Worm (Caenorhabditis elegans): ENCODE measurements around the gene F41H8.2.

Gene F41H8.2

DNA sequence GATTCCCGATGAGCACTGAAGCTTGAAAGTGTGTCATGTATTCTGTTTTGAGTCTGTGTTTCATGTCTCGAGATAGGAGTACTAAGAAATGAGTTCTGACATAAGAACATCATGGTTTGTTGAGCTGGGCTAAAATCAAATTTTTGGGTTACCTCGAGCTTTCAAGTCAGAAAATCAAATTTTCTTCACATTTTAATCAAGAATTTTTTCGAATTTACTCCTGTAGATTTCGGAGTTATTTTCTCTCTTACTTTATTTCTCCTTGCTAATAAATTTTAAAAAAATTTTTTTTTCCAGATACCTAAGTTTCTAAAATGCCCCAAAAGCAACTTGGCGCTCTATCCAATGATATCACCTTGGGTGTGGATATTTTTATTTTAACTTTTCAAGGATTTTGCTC is at the start of gene F41H8.2:
F41H8.2 (plus strand) TSS at position 301 of the 400 bp plus-strand sequence.
- TF ChIP-seq W03F9.2 (tag; optimal IDR thresholded peaks at IDR 0.05) = no peak

- TF ChIP-seq dao-5 (tag; optimal IDR thresholded peaks at IDR 0.05) (no peak), W03F9.2 (tag; optimal IDR thresholded peaks at IDR 0.05) (no peak), him-1 (tag; optimal IDR thresholded peaks at IDR 0.05) (no peak)
Measured at ce11 chrV:777285-777684, 48.9 kb upstream of the F41H8.2 start, which contains the start of gene R09E12.9. Gene R09E12.9, plus strand, starts transcription at chrV:777600.

DNA sequence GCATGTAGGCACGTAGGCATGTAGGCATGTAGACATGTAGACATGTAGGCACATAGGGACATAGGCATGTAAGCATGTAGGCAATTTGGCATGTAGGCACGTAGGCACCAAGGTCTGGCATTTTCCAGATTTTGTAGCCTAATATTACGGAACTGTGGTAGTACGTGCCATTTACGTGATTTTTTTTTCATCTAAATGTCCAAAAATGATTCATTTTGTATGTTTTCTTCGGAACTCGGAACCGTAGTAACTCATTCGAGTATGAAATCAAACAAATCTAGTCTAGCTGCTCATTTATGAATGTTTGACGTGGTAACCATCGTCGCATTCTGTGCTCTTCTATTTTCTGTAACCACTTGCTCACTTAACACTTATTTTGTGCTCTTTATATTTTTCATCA is 47.9 kb upstream of the F41H8.2 start, which contains the start of gene srbc-59:
srbc-59 (plus strand) TSS at position 301 of the 400 bp plus-strand sequence.
- TF ChIP-seq him-1 (tag; optimal IDR thresholded peaks at IDR 0.05) (no peak), dao-5 (tag; optimal IDR thresholded peaks at IDR 0.05) (no peak), W03F9.2 (tag; optimal IDR thresholded peaks at IDR 0.05) (no peak)

ce11 chrV:779999-780398 is 46.2 kb upstream of the F41H8.2 start, which contains the start of gene srbc-60:
Gene srbc-60, plus strand, starts transcription at chrV:780299.
- TF ChIP-seq dao-5 (tag; optimal IDR thresholded peaks at IDR 0.05) (no peak), him-1 (tag; optimal IDR thresholded peaks at IDR 0.05) (no peak), W03F9.2 (tag; optimal IDR thresholded peaks at IDR 0.05) (no peak)

DNA sequence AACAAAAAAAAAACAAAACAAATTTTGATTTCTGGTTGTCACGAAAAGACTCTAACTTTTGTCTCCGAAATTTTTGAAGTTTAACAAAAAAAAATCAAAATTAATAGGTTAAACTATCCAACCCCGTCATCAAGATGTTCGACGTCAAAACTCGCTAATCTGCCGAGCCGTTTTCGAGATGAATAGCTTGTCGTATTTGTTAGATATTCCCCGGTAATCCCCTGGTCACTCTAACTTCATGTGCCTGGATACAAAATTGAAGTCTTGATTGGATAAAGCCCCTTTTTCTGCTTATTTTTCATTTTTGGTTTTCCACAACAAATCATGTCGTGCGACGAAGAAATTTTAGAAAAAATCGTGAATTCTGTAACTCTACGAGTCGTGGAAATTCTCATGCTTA is 43.8 kb upstream of the F41H8.2 start, which contains the start of gene srab-16:
srab-16 (plus strand) TSS at position 301 of the 400 bp plus-strand sequence.
- TF ChIP-seq W03F9.2 (tag; optimal IDR thresholded peaks at IDR 0.05) = no peak
- no peak for TF ChIP-seq him-1 (tag; optimal IDR thresholded peaks at IDR 0.05)
- no peak for TF ChIP-seq dao-5 (tag; optimal IDR thresholded peaks at IDR 0.05)

ce11 chrV:794092-794491 is 32.1 kb upstream of the F41H8.2 start:
- TF ChIP-seq W03F9.2 (tag; optimal IDR thresholded peaks at IDR 0.05) (no peak), dao-5 (tag; optimal IDR thresholded peaks at IDR 0.05) (no peak), him-1 (tag; optimal IDR thresholded peaks at IDR 0.05) (no peak)

- TF ChIP-seq him-1 (tag; optimal IDR thresholded peaks at IDR 0.05) (no peak), W03F9.2 (tag; optimal IDR thresholded peaks at IDR 0.05) (no peak), dao-5 (tag; optimal IDR thresholded peaks at IDR 0.05) (no peak)
Measured at ce11 chrV:797241-797640, 29.0 kb upstream of the F41H8.2 start.

- TF ChIP-seq him-1 (tag; optimal IDR thresholded peaks at IDR 0.05) = no peak
- TF ChIP-seq dao-5 (tag; optimal IDR thresholded peaks at IDR 0.05) = no peak
- TF ChIP-seq W03F9.2 (tag; optimal IDR thresholded peaks at IDR 0.05) = no peak
Measured at ce11 chrV:800271-800670, 25.9 kb upstream of the F41H8.2 start.

ce11 chrV:801555-802060 is 24.6 kb upstream of the F41H8.2 start:
- TF ChIP-seq him-1 (tag; optimal IDR thresholded peaks at IDR 0.05) (no peak), dao-5 (tag; optimal IDR thresholded peaks at IDR 0.05) (no peak)

- TF ChIP-seq W03F9.2 (tag; optimal IDR thresholded peaks at IDR 0.05) = no peak
- no peak for TF ChIP-seq him-1 (tag; optimal IDR thresholded peaks at IDR 0.05)
- TF ChIP-seq dao-5 (tag; optimal IDR thresholded peaks at IDR 0.05) = no peak
Measured at ce11 chrV:802726-803125, 23.5 kb upstream of the F41H8.2 start.

- TF ChIP-seq W03F9.2 (tag; optimal IDR thresholded peaks at IDR 0.05) = no peak
- TF ChIP-seq dao-5 (tag; optimal IDR thresholded peaks at IDR 0.05) = no peak
- no peak for TF ChIP-seq him-1 (tag; optimal IDR thresholded peaks at IDR 0.05)
Measured at ce11 chrV:803472-803871, 22.7 kb upstream of the F41H8.2 start.

- TF ChIP-seq dao-5 (tag; optimal IDR thresholded peaks at IDR 0.05) = no peak
- no peak for TF ChIP-seq W03F9.2 (tag; optimal IDR thresholded peaks at IDR 0.05)
- TF ChIP-seq him-1 (tag; optimal IDR thresholded peaks at IDR 0.05) = no peak
Measured at ce11 chrV:804485-804884, 21.7 kb upstream of the F41H8.2 start, which contains the start of gene nhr-270. Gene nhr-270, minus strand, starts transcription at chrV:804741.

- TF ChIP-seq W03F9.2 (tag; optimal IDR thresholded peaks at IDR 0.05) (no peak), him-1 (tag; optimal IDR thresholded peaks at IDR 0.05) (no peak), dao-5 (tag; optimal IDR thresholded peaks at IDR 0.05) (no peak)
Measured at ce11 chrV:808260-808659, 17.9 kb upstream of the F41H8.2 start.

DNA sequence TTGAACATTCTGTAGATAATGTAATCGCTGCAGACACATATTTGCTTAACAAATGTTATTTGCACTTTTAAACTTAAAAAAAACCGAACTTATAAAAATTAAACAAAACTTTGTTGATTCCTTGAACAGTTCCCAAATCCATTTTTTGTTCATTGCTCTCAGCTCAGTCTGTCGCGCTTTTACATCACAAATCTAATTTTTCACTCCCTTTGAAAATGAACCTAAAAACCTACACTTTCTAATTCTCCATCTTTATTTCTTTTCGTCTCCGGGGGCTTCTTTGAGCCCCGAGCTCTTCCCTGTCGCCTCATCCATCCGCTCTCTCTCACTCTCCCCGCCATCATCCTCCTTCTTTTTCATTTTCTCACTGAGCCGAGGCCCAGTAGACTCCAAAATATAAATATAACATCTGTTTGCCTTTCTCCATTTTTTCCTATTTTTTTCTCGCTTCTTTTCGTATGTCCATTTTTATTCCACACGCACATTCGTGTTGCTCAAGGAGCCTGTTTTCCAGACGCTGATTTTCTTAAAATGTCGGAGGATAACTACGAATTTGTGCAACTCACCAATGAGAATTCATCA is 15.8 kb upstream of the F41H8.2 start, which contains the start of gene R13D11.4:
R13D11.4 (plus strand) TSS at position 532 of the 582 bp plus-strand sequence.
- TF ChIP-seq dao-5 (tag; optimal IDR thresholded peaks at IDR 0.05) (no peak), him-1 (tag; optimal IDR thresholded peaks at IDR 0.05) (no peak), W03F9.2 (tag; optimal IDR thresholded peaks at IDR 0.05) (no peak)

DNA sequence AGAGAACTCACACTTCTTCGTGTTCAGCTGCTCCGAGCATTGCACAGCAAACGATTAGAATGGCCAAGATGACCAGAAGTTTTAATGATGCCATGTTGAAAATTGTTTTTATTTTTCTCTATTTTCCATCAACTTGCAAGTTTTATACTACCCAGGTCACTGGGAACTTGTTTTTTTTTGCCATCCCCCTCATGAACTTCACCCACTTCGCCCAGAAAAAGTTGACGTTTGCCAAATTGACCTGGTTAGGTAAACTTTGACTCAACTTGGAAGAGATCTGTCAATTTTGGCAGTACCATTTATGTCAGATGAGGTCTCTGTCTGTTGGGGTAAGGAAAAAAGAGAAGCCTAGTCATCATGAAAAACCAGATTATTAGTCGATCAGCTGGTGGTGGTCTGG is 13.1 kb upstream of the F41H8.2 start, which contains the start of gene R13D11.10:
R13D11.10 (minus strand) TSS at position 101 of the 400 bp plus-strand sequence.
- no peak for TF ChIP-seq W03F9.2 (tag; optimal IDR thresholded peaks at IDR 0.05)
- no peak for TF ChIP-seq dao-5 (tag; optimal IDR thresholded peaks at IDR 0.05)
- TF ChIP-seq him-1 (tag; optimal IDR thresholded peaks at IDR 0.05) = no peak

Measured in whole organism, L4/young adult.